Worm (Caenorhabditis elegans): ENCODE results near the gene B0303.4.

Gene B0303.4

ce11 chrIII:8678371-8678770 lies 11.3 kb upstream of the B0303.4 start (continued):
- TF ChIP-seq bed-2 (GFP tag; IDR thresholded peaks at IDR 0.05) (no peak), hmg-1.2 (GFP tag; IDR thresholded peaks at IDR 0.05) (peak; percentile 80), ztf-3 (GFP tag; optimal IDR thresholded peaks at IDR 0.05) (no peak), F37B4.10 (GFP tag; IDR thresholded peaks at IDR 0.05) (no peak), attf-6 (GFP tag; IDR thresholded peaks at IDR 0.05) (0 out of 2 replicates have a peak, but pooled peaks have one; percentile 27), rcor-1 (GFP tag; IDR thresholded peaks at IDR 0.05) (peak; percentile 60; the same call in 1 of the 2 replicates), rpc-1 (optimal IDR thresholded peaks at IDR 0.05) (peak; percentile 90), rpc-1 (tag; optimal IDR thresholded peaks at IDR 0.05) (peak; percentile 92), egl-18 (GFP tag; IDR thresholded peaks at IDR 0.05) (no peak), Y56A3A.18 (GFP tag; IDR thresholded peaks at IDR 0.05) (peak; percentile 82), mxl-1 (tag; optimal IDR thresholded peaks at IDR 0.05) (peak; percentile 91), sdz-38 (tag; optimal IDR thresholded peaks at IDR 0.05) (no peak), efl-1 (GFP tag; optimal IDR thresholded peaks at IDR 0.05) (peak; percentile 39), hrde-1 (tag; optimal IDR thresholded peaks at IDR 0.05; ENCODE audit: borderline replicate concordance) (peak; percentile 75), aptf-2 (GFP tag; conservative IDR thresholded peaks at IDR 0.05) (no peak), ceh-79 (tag; optimal IDR thresholded peaks at IDR 0.05) (no peak), T07F8.4 (tag; optimal IDR thresholded peaks at IDR 0.05) (peak; percentile 65), F39B2.1 (GFP tag; IDR thresholded peaks at IDR 0.05) (no peak), cebp-2 (GFP tag; IDR thresholded peaks at IDR 0.05) (no peak), B0336.3 (GFP tag; IDR thresholded peaks at IDR 0.05) (peak; percentile 62), die-1 (tag; optimal IDR thresholded peaks at IDR 0.05) (peak; percentile 92), nhr-27 (tag; optimal IDR thresholded peaks at IDR 0.05) (no peak), ceh-100 (GFP tag; IDR thresholded peaks at IDR 0.05) (peak; percentile 55), gei-17 (GFP tag; optimal IDR thresholded peaks at IDR 0.05) (peak; percentile 38), Y95B8A.8 (GFP tag; IDR thresholded peaks at IDR 0.05) (0 out of 2 replicates have a peak, but pooled peaks have one; percentile 46), lin-40 (tag; optimal IDR thresholded peaks at IDR 0.05) (peak; percentile 75), lsy-27 (tag; optimal IDR thresholded peaks at IDR 0.05; ENCODE audit: borderline replicate concordance, insufficient read depth) (no peak), tlf-1 (GFP tag; optimal IDR thresholded peaks at IDR 0.05) (peak; percentile 45), K12H6.12 (tag; optimal IDR thresholded peaks at IDR 0.05) (peak; percentile 63), dpl-1 (GFP tag; optimal IDR thresholded peaks at IDR 0.05) (peak; percentile 11), bed-1 (GFP tag; IDR thresholded peaks at IDR 0.05) (no peak), rec-8 (tag; optimal IDR thresholded peaks at IDR 0.05) (peak; percentile 42 to 85), C06A6.2 (GFP tag; conservative IDR thresholded peaks at IDR 0.05) (no peak; the same call in 1 of the 2 replicates), sptf-2 (GFP tag; optimal IDR thresholded peaks at IDR 0.05) (peak; percentile 52), egl-44 (GFP tag; IDR thresholded peaks at IDR 0.05) (peak; percentile 75; the same call in 1 of the 2 replicates), Y67H2A.10 (GFP tag; conservative IDR thresholded peaks at IDR 0.05) (no peak), mcd-1 (GFP tag; IDR thresholded peaks at IDR 0.05) (peak; percentile 75), somi-1 (GFP tag; optimal IDR thresholded peaks at IDR 0.05) (peak; percentile 54), hsf-1 (GFP tag; IDR thresholded peaks at IDR 0.05) (peak; percentile 43; the same call in 1 of the 2 replicates), let-607 (tag; optimal IDR thresholded peaks at IDR 0.05) (peak; percentile 26 to 51), egrh-3 (GFP tag; IDR thresholded peaks at IDR 0.05) (0 out of 2 replicates have a peak, but pooled peaks have one; percentile 19), tbx-9 (tag; optimal IDR thresholded peaks at IDR 0.05; ENCODE audit: borderline replicate concordance) (no peak), zim-3 (tag; optimal IDR thresholded peaks at IDR 0.05) (peak; percentile 93), snpc-3.4 (tag; optimal IDR thresholded peaks at IDR 0.05) (peak; percentile 53), aptf-3 (GFP tag; IDR thresholded peaks at IDR 0.05) (peak; percentile 68; the same call in 1 of the 2 replicates)
